Worm (Caenorhabditis elegans) whole organism, midembryonic: ENCODE results near the gene Y62H9A.13.

ENCODE experiments used
- cog-1 ChIP-seq: sonication (generic microtip); optimal IDR thresholded peaks from 2 replicates; lab custom pipeline; 2016; ENCODE audit warnings: missing genetic modification characterization, missing compliant biosample characterization
- ref-1 ChIP-seq: fragments of 200-800 bp; sonication (Bioruptor generic); conservative IDR thresholded peaks from 2 replicates; pipeline ENCODE4 v1.3.6; 2022; ENCODE audit warnings: missing genetic modification reagents, missing genetic modification characterization, missing compliant biosample characterization

- no peak for TF ChIP-seq ref-1 (GFP tag; lab: Robert Waterston, UW)
- TF ChIP-seq cog-1 (tag; lab: Kevin White, UChicago): no peak
Measured at ce11 chrX:11879871-11880270, 36.9 kb upstream of the Y62H9A.13 start, which contains the start of the genes Y62H9A.3 and Y62H9A.4.
